Worm (Caenorhabditis elegans) whole organism, early embryonic: ENCODE measurements around the gene rsp-8.

ENCODE experiments used
- F13C5.2 ChIP-seq: sonication (generic microtip); optimal IDR thresholded peaks from 2 replicates; lab custom pipeline; 2017; ENCODE audit warnings: mild to moderate bottlenecking, missing genetic modification characterization, inconsistent platforms, missing compliant biosample characterization
- aly-1 ChIP-seq: sonication (generic microtip); optimal IDR thresholded peaks from 2 replicates; lab custom pipeline; 2016; ENCODE audit warnings: missing genetic modification characterization, missing compliant biosample characterization
- ama-1 ChIP-seq: fragments of 150-350 bp; optimal IDR thresholded peaks from 2 replicates; lab custom pipeline; 2014
- ceh-13 ChIP-seq: fragments of 200-800 bp; sonication (Bioruptor generic); optimal IDR thresholded peaks from 2 replicates; lab custom pipeline; 2018; ENCODE audit warnings: mild to moderate bottlenecking, missing genetic modification characterization, missing compliant biosample characterization
- ets-7 ChIP-seq: sonication (generic microtip); optimal IDR thresholded peaks from 2 replicates; lab custom pipeline; 2016; ENCODE audit warnings: missing genotype, missing genetic modification characterization, missing compliant biosample characterization
- flt-1 ChIP-seq: fragments of 200-800 bp; sonication (Bioruptor generic); IDR thresholded peaks from 2 replicates; pipeline ENCODE4 v1.3.6; 2022; ENCODE audit warnings: missing genetic modification characterization, missing compliant biosample characterization
- hmg-4 ChIP-seq: fragments of 200-800 bp; sonication (Bioruptor generic); optimal IDR thresholded peaks from 2 replicates; lab custom pipeline; 2018; ENCODE audit warnings: mild to moderate bottlenecking, missing genetic modification characterization, missing compliant biosample characterization
- hnd-1 ChIP-seq: sonication (generic microtip); optimal IDR thresholded peaks from 2 replicates; lab custom pipeline; 2016; ENCODE audit warnings: missing genetic modification characterization, missing compliant biosample characterization
- pes-1 ChIP-seq: fragments of 200-800 bp; sonication (Bioruptor generic); IDR thresholded peaks from 2 replicates; pipeline ENCODE4 v1.3.6; 2022; ENCODE audit warnings: missing genetic modification reagents, missing genetic modification characterization, missing compliant biosample characterization
- scrt-1 ChIP-seq: fragments of 200-800 bp; sonication (Bioruptor generic); IDR thresholded peaks from 2 replicates; pipeline ENCODE4 v1.3.6; 2022; ENCODE audit warnings: missing genetic modification characterization, missing compliant biosample characterization
- tbx-37 ChIP-seq: fragments of 200-800 bp; sonication (Bioruptor generic); conservative IDR thresholded peaks from 2 replicates; pipeline ENCODE4 v1.3.6; 2022; ENCODE audit warnings: missing genetic modification reagents, missing genetic modification characterization, missing compliant biosample characterization
- tra-4 ChIP-seq: sonication (generic microtip); optimal IDR thresholded peaks from 2 replicates; lab custom pipeline; 2017; ENCODE audit warnings: missing genetic modification characterization, missing compliant biosample characterization

DNA sequence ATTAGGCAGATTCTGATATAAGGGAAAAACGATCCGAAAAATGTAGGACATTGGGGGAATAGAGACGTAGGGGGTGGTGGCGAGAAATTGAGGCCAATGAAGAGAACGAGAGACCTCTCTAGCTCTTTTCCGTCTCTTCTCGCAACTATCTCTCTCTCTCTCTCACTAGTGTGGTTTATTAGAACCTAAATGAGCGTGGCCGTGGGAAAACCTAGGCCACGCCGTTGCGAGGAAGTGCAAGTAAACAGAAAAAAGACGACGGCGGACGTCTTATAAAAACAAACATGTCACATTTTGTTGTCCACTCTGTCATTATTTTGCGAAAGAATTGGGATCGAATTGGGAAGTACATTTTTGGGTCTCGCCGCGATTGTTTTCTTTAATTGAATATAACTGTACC lies 43.8 kb downstream of the rsp-8 start:
- TF ChIP-seq ama-1 (lab: Kevin White, UChicago), result no peak
- TF ChIP-seq tbx-37 (GFP tag; lab: Robert Waterston, UW), result peak; percentile 51
- TF ChIP-seq tra-4 (tag; lab: Kevin White, UChicago), result no peak
- no peak for TF ChIP-seq aly-1
- peak; percentile 43; the same call in 1 of the 2 replicates for TF ChIP-seq pes-1 (GFP tag; lab: Robert Waterston, UW)
- no peak for TF ChIP-seq ceh-13
- no peak for TF ChIP-seq flt-1 (GFP tag; lab: Robert Waterston, UW)
- no peak for TF ChIP-seq ets-7
- TF ChIP-seq hnd-1 (tag; lab: Kevin White, UChicago), result no peak
- TF ChIP-seq hmg-4 (GFP tag; lab: Kevin White, UChicago), result peak; percentile 72
- peak; percentile 55 for TF ChIP-seq F13C5.2 (tag; lab: Kevin White, UChicago)
- no peak for TF ChIP-seq scrt-1 (GFP tag; lab: Robert Waterston, UW)
